Fruit fly (Drosophila melanogaster) whole organism, embryonic: ENCODE results near the gene CG13876.

Source experiments
- Blimp-1 ChIP-seq: fragments of 200-800 bp; sonication (Bioruptor generic); optimal IDR thresholded peaks from 3 replicates; lab custom pipeline; 2018; ENCODE audit warnings: missing biosample characterization, missing genetic modification characterization, mild to moderate bottlenecking, moderate library complexity, missing genetic modification reagents
- CG10209 ChIP-seq: fragments of 200-800 bp; sonication (Bioruptor generic); optimal IDR thresholded peaks from 3 replicates; lab custom pipeline; 2017; ENCODE audit warnings: missing biosample characterization, mild to moderate bottlenecking, missing genetic modification characterization, missing genetic modification reagents
- CG10543 ChIP-seq: fragments of 200-800 bp; sonication (Bioruptor generic); optimal IDR thresholded peaks from 3 replicates; lab custom pipeline; 2017; ENCODE audit warnings: missing biosample characterization, mild to moderate bottlenecking, missing genetic modification characterization, moderate library complexity
- CG10565 ChIP-seq: fragments of 200-800 bp; sonication (Bioruptor generic); optimal IDR thresholded peaks from 3 replicates; lab custom pipeline; 2016; ENCODE audit warnings: missing biosample characterization, mild to moderate bottlenecking, missing genetic modification characterization
- CG12659 ChIP-seq: fragments of 200-800 bp; sonication (Bioruptor generic); optimal IDR thresholded peaks from 3 replicates; lab custom pipeline; 2017; ENCODE audit warnings: mild to moderate bottlenecking, missing biosample characterization, missing genetic modification reagents, missing genetic modification characterization
- CG1602 ChIP-seq: fragments of 200-800 bp; sonication (Bioruptor generic); optimal IDR thresholded peaks from 3 replicates; lab custom pipeline; 2016; ENCODE audit warnings: missing biosample characterization, missing genetic modification characterization
- CG1647 ChIP-seq: fragments of 200-800 bp; sonication (Bioruptor generic); optimal IDR thresholded peaks from 3 replicates; lab custom pipeline; 2016; ENCODE audit warnings: missing biosample characterization, missing genetic modification characterization
- CG18011 ChIP-seq: fragments of 200-800 bp; sonication (Bioruptor generic); optimal IDR thresholded peaks from 2 replicates; lab custom pipeline; 2017; ENCODE audit warnings: missing biosample characterization, missing genetic modification characterization, mild to moderate bottlenecking, moderate library complexity, missing genotype
- CG1832 ChIP-seq: fragments of 200-800 bp; sonication (Bioruptor generic); optimal IDR thresholded peaks from 2 replicates; lab custom pipeline; 2017; ENCODE audit warnings: missing biosample characterization, mild to moderate bottlenecking, missing genetic modification characterization, inconsistent platforms
- CG31365 ChIP-seq: fragments of 200-800 bp; sonication (Bioruptor generic); optimal IDR thresholded peaks from 2 replicates; lab custom pipeline; 2018; ENCODE audit warnings: missing biosample characterization, mild to moderate bottlenecking, missing genetic modification characterization
- CG31388 ChIP-seq: fragments of 200-800 bp; sonication (Bioruptor generic); optimal IDR thresholded peaks from 2 replicates; lab custom pipeline; 2016; ENCODE audit warnings: missing biosample characterization, missing genetic modification characterization
- CG3407 ChIP-seq: fragments of 200-800 bp; sonication (Bioruptor generic); optimal IDR thresholded peaks from 2 replicates; lab custom pipeline; 2018; ENCODE audit warnings: missing biosample characterization, mild to moderate bottlenecking, missing genetic modification characterization
- CG8478 ChIP-seq: fragments of >200 bp; optimal IDR thresholded peaks from 2 replicates; lab custom pipeline; 2018
- CG9215 ChIP-seq: fragments of 200-800 bp; sonication (Bioruptor generic); IDR thresholded peaks from 2 replicates; pipeline ENCODE4 v1.3.6; 2022; ENCODE audit warnings: missing biosample characterization, missing genetic modification characterization
- Dfd ChIP-seq, 2 experiments: fragments of >200 bp; optimal IDR thresholded peaks; 2 replicates each; lab custom pipeline; 2017; ENCODE audit warnings: missing biosample characterization in 2 of 2, missing genetic modification characterization in 2 of 2
- E2f1 ChIP-seq: fragments of 200-800 bp; sonication (Bioruptor generic); IDR thresholded peaks from 2 replicates; pipeline ENCODE4 v1.3.6; 2022; ENCODE audit warnings: missing biosample characterization, missing genetic modification characterization
- Elba2 ChIP-seq: fragments of 200-800 bp; sonication (Bioruptor generic); optimal IDR thresholded peaks from 3 replicates; lab custom pipeline; 2016; ENCODE audit warnings: missing biosample characterization, missing genetic modification characterization
- H15 ChIP-seq: fragments of 200-800 bp; sonication (Bioruptor generic); IDR thresholded peaks from 3 replicates; pipeline ENCODE4 v1.3.6; 2022; ENCODE audit warnings: missing biosample characterization, missing genetic modification characterization
- HLH4C ChIP-seq: fragments of 200-800 bp; sonication (Bioruptor generic); IDR thresholded peaks from 3 replicates; pipeline ENCODE4 v1.3.6; 2022; ENCODE audit warnings: missing biosample characterization, missing genetic modification characterization; ENCODE audit not compliant: partially characterized antibody
- NK7.1 ChIP-seq: fragments of 200-800 bp; sonication (Bioruptor generic); optimal IDR thresholded peaks from 3 replicates; lab custom pipeline; 2016; ENCODE audit warnings: missing biosample characterization, missing genetic modification characterization
- Oli ChIP-seq: fragments of 200-800 bp; sonication (Bioruptor generic); optimal IDR thresholded peaks from 2 replicates; lab custom pipeline; 2018; ENCODE audit warnings: missing biosample characterization, mild to moderate bottlenecking, missing genetic modification characterization, moderate library complexity
- PHDP ChIP-seq: fragments of 200-800 bp; sonication (Bioruptor generic); optimal IDR thresholded peaks from 3 replicates; lab custom pipeline; 2018; ENCODE audit warnings: missing biosample characterization, mild to moderate bottlenecking, missing genetic modification characterization, moderate library complexity
- Rx ChIP-seq: fragments of 200-800 bp; sonication (Bioruptor generic); IDR thresholded peaks from 2 replicates; pipeline ENCODE4 v1.3.6; 2022; ENCODE audit warnings: missing biosample characterization, missing genetic modification characterization
- Sox102F ChIP-seq: fragments of 200-800 bp; sonication (Bioruptor generic); optimal IDR thresholded peaks from 2 replicates; lab custom pipeline; 2018; ENCODE audit warnings: missing biosample characterization, mild to moderate bottlenecking, missing genetic modification characterization, moderate library complexity
- Sry-β ChIP-seq: fragments of 200-800 bp; sonication (Bioruptor generic); optimal IDR thresholded peaks from 2 replicates; lab custom pipeline; 2018; ENCODE audit warnings: missing biosample characterization, mild to moderate bottlenecking, missing genetic modification characterization, moderate library complexity
- Vsx1 ChIP-seq: fragments of 200-800 bp; sonication (Bioruptor generic); optimal IDR thresholded peaks from 2 replicates; lab custom pipeline; 2017; ENCODE audit warnings: missing biosample characterization, mild to moderate bottlenecking, missing genetic modification characterization, missing genetic modification reagents
- abd-A ChIP-seq: fragments of 200-800 bp; sonication (Bioruptor generic); optimal IDR thresholded peaks from 3 replicates; lab custom pipeline; 2019; ENCODE audit warnings: missing biosample characterization, mild to moderate bottlenecking, missing genetic modification characterization, moderate library complexity
- ap ChIP-seq: fragments of 200-800 bp; sonication (Bioruptor generic); IDR thresholded peaks from 2 replicates; pipeline ENCODE4 v1.3.6; 2022; ENCODE audit warnings: missing biosample characterization, missing genetic modification characterization
- ato ChIP-seq: fragments of 200-800 bp; sonication (Bioruptor generic); IDR thresholded peaks from 2 replicates; pipeline ENCODE4 v1.3.6; 2022; ENCODE audit warnings: missing biosample characterization, missing genetic modification characterization; ENCODE audit not compliant: partially characterized antibody
- btn ChIP-seq: fragments of 200-800 bp; sonication (Bioruptor generic); optimal IDR thresholded peaks from 2 replicates; lab custom pipeline; 2016; ENCODE audit warnings: missing biosample characterization, missing genetic modification characterization
- cg ChIP-seq: fragments of 200-800 bp; sonication (Bioruptor generic); optimal IDR thresholded peaks from 3 replicates; lab custom pipeline; 2019; ENCODE audit warnings: missing biosample characterization, mild to moderate bottlenecking, missing genetic modification characterization, moderate library complexity
- chinmo ChIP-seq: fragments of 200-800 bp; sonication (Bioruptor generic); IDR thresholded peaks from 4 replicates; pipeline ENCODE4 v1.3.6; 2022; ENCODE audit warnings: missing biosample characterization, missing genetic modification characterization; ENCODE audit not compliant: partially characterized antibody
- dimm ChIP-seq: fragments of 200-800 bp; sonication (Bioruptor generic); IDR thresholded peaks from 2 replicates; pipeline ENCODE4 v1.3.6; 2022; ENCODE audit warnings: missing biosample characterization, missing genetic modification characterization
- esg ChIP-seq: fragments of 200-800 bp; sonication (Bioruptor generic); conservative IDR thresholded peaks from 2 replicates; pipeline ENCODE4 v1.3.6; 2022; ENCODE audit warnings: missing biosample characterization, missing genetic modification characterization
- gcm ChIP-seq: fragments of 200-800 bp; sonication (Bioruptor generic); optimal IDR thresholded peaks from 2 replicates; lab custom pipeline; 2019; ENCODE audit warnings: missing biosample characterization, mild to moderate bottlenecking, missing genetic modification characterization, moderate library complexity
- gem ChIP-seq: fragments of 200-800 bp; sonication (Bioruptor generic); optimal IDR thresholded peaks from 2 replicates; lab custom pipeline; 2019; ENCODE audit warnings: missing biosample characterization, mild to moderate bottlenecking, missing genetic modification characterization, moderate library complexity
- hkb ChIP-seq, 2 experiments: fragments of 200-800 bp in 1 of 2; fragments of >200 bp in 1 of 2; sonication (Bioruptor generic) in 1 of 2; IDR thresholded peaks in 1 of 2; optimal IDR thresholded peaks in 1 of 2; 2 replicates each; pipeline versions ENCODE4 v1.3.6 to Lab custom; 2017 to 2022; ENCODE audit warnings: missing biosample characterization in 1 of 2, missing genetic modification characterization in 1 of 2
- ind ChIP-seq: fragments of 200-800 bp; sonication (Bioruptor generic); optimal IDR thresholded peaks from 3 replicates; lab custom pipeline; 2016; ENCODE audit warnings: missing biosample characterization, missing genetic modification characterization
- inv ChIP-seq: fragments of 200-800 bp; sonication (Bioruptor generic); IDR thresholded peaks from 2 replicates; pipeline ENCODE4 v1.3.6; 2022; ENCODE audit warnings: missing biosample characterization, missing genetic modification characterization; ENCODE audit not compliant: partially characterized antibody
- ken ChIP-seq: fragments of 200-800 bp; sonication (Bioruptor generic); IDR thresholded peaks from 3 replicates; pipeline ENCODE4 v1.3.6; 2022; ENCODE audit warnings: missing biosample characterization, missing genetic modification characterization
- lmd ChIP-seq: fragments of 200-800 bp; sonication (Bioruptor generic); IDR thresholded peaks from 2 replicates; pipeline ENCODE4 v1.3.6; 2022; ENCODE audit warnings: missing biosample characterization, missing genetic modification characterization
- nerfin-1 ChIP-seq: fragments of 200-800 bp; sonication (Bioruptor generic); optimal IDR thresholded peaks from 3 replicates; lab custom pipeline; 2019; ENCODE audit warnings: missing biosample characterization, mild to moderate bottlenecking, missing genetic modification characterization, moderate library complexity
- otp ChIP-seq: fragments of 200-800 bp; sonication (Bioruptor generic); IDR thresholded peaks from 3 replicates; pipeline ENCODE4, ENCODE4 v1.3.6; 2022; ENCODE audit warnings: missing biosample characterization, missing genetic modification characterization
- psq ChIP-seq: fragments of 200-800 bp; sonication (Bioruptor generic); optimal IDR thresholded peaks from 2 replicates; lab custom pipeline; 2017; ENCODE audit warnings: missing biosample characterization, missing genetic modification characterization
- rib ChIP-seq: fragments of 200-800 bp; sonication (Bioruptor generic); IDR thresholded peaks from 2 replicates; pipeline ENCODE4 v1.3.6; 2022; ENCODE audit warnings: missing biosample characterization, missing genetic modification characterization
- ro ChIP-seq: fragments of 200-800 bp; sonication (Bioruptor generic); IDR thresholded peaks from 2 replicates; pipeline ENCODE4 v1.3.6; 2022; ENCODE audit warnings: missing biosample characterization, missing genetic modification characterization
- row ChIP-seq: fragments of 200-800 bp; sonication (Bioruptor generic); IDR thresholded peaks from 3 replicates; pipeline ENCODE4 v1.3.6; 2022; ENCODE audit warnings: missing biosample characterization, missing genetic modification characterization
- sna ChIP-seq: fragments of 200-800 bp; sonication (Bioruptor generic); IDR thresholded peaks from 2 replicates; pipeline ENCODE4 v1.3.6; 2022; ENCODE audit warnings: missing biosample characterization, missing genetic modification characterization; ENCODE audit not compliant: partially characterized antibody
- sr ChIP-seq: fragments of 200-800 bp; sonication (Bioruptor generic); IDR thresholded peaks from 3 replicates; pipeline ENCODE4 v1.3.6; 2022; ENCODE audit warnings: missing biosample characterization, missing genetic modification characterization
- tna ChIP-seq: fragments of 200-800 bp; sonication (Bioruptor generic); IDR thresholded peaks from 2 replicates; pipeline ENCODE4 v1.3.6; 2022; ENCODE audit warnings: missing biosample characterization, missing genetic modification characterization; ENCODE audit not compliant: partially characterized antibody

Gene CG13876

DNA sequence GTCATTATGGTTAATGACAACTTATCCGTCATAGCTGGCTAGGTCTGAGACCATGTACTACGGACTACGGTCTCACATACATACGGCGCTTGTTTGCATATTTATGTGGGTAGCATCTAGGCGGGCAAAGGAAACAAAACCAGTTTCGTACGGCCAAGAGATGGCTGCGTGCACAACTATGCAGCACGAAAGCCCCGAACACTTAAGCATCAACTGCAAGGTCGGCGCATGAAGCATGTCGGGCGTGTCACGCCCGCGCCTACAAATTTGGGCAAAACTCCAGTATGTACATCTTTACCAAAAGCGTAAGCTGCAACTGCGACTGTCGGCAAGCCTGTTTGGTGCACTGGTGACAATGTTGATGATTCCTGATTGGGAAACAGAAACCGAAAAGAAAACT lies 28.0 kb upstream of the CG13876 start (continued):
- no peak for TF ChIP-seq abd-A (tag; lab: Kevin White, UChicago)
- TF ChIP-seq Elba2 (GFP tag; lab: Kevin White, UChicago): no peak
- TF ChIP-seq sr (GFP tag; lab: Robert Waterston, UW): 0 out of 3 replicates have a peak, but pooled peaks have one; percentile 10
- TF ChIP-seq Sry-β (GFP tag; lab: Kevin White, UChicago): peak; percentile 67
- TF ChIP-seq CG10565 (GFP tag; lab: Kevin White, UChicago): no peak
- 0 out of 3 replicates have a peak, but pooled peaks have one; percentile 21 for TF ChIP-seq HLH4C (GFP tag; lab: Robert Waterston, UW)
- no peak for TF ChIP-seq CG1647 (GFP tag; lab: Kevin White, UChicago)
- TF ChIP-seq dimm: no peak
- TF ChIP-seq Sox102F (GFP tag; lab: Kevin White, UChicago): no peak
- TF ChIP-seq sna: peak; percentile 36; the same call in 1 of the 2 replicates
- 0 out of 2 replicates have a peak, but pooled peaks have one; percentile 37 for TF ChIP-seq ato (GFP tag; lab: Robert Waterston, UW)
- TF ChIP-seq CG10543 (GFP tag; lab: Kevin White, UChicago): no peak
- TF ChIP-seq Rx (GFP tag; lab: Robert Waterston, UW): 0 out of 2 replicates have a peak, but pooled peaks have one; percentile 3
- no peak for TF ChIP-seq CG31388 (GFP tag; lab: Kevin White, UChicago)
- TF ChIP-seq row (GFP tag; lab: Robert Waterston, UW): 0 out of 3 replicates have a peak, but pooled peaks have one; percentile 15
- TF ChIP-seq gcm (GFP tag; lab: Kevin White, UChicago): peak; percentile 29
- TF ChIP-seq Blimp-1 (GFP tag; lab: Kevin White, UChicago): no peak
- no peak for TF ChIP-seq psq

DNA sequence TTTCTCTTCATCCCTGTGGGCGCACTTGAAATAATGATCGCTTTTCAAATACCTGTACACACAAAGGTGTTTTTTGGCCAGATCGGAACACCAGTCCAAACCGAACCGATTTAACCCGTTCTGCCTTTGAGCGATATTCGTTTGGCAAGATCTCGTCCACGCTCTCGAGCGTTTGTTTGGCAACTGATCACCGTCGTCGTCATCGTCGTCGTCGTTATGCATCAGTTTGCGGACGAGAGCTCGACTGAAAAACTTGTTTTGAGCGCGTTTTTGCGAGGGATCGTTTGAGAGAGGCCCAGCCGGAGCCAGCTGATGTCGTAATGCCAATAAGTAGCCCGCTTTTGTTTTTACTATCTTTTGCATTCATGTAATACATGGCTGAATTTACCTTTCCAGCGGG lies 27.5 kb upstream of the CG13876 start:
- TF ChIP-seq H15 (GFP tag; lab: Robert Waterston, UW): no peak
- TF ChIP-seq lmd (GFP tag; lab: Robert Waterston, UW): no peak
- TF ChIP-seq tna (GFP tag; lab: Robert Waterston, UW): no peak
- no peak for TF ChIP-seq NK7.1 (GFP tag; lab: Kevin White, UChicago)
- peak; percentile 84; the same call in 3 of the 4 replicates for TF ChIP-seq chinmo (GFP tag; lab: Robert Waterston, UW)
- TF ChIP-seq inv (GFP tag; lab: Robert Waterston, UW): no peak
- no peak for TF ChIP-seq esg (GFP tag; lab: Robert Waterston, UW)
- TF ChIP-seq ro (GFP tag; lab: Robert Waterston, UW): no peak
- no peak for TF ChIP-seq CG3407 (GFP tag; lab: Kevin White, UChicago)
- TF ChIP-seq Vsx1 (GFP tag; lab: Kevin White, UChicago): no peak
- TF ChIP-seq cg (GFP tag; lab: Kevin White, UChicago): no peak
- no peak for TF ChIP-seq CG10209 (GFP tag; lab: Kevin White, UChicago)
- TF ChIP-seq ken (GFP tag; lab: Robert Waterston, UW): no peak
- no peak for TF ChIP-seq CG18011 (GFP tag; lab: Kevin White, UChicago)
- no peak for TF ChIP-seq Oli (tag; lab: Kevin White, UChicago)
- TF ChIP-seq CG1832 (GFP tag; lab: Kevin White, UChicago): no peak
- TF ChIP-seq btn: no peak
- no peak for TF ChIP-seq CG1602 (GFP tag; lab: Kevin White, UChicago)
- no peak for TF ChIP-seq CG8478
- no peak for TF ChIP-seq rib (GFP tag; lab: Robert Waterston, UW)
- peak; percentile 16 for TF ChIP-seq CG12659
- no peak for TF ChIP-seq hkb (optimal IDR thresholded peaks at IDR 0.05; lab: Kevin White, UChicago)
- TF ChIP-seq hkb (GFP tag; IDR thresholded peaks at IDR 0.05; lab: Robert Waterston, UW): no peak
- TF ChIP-seq E2f1 (GFP tag; lab: Robert Waterston, UW): no peak
- no peak for TF ChIP-seq PHDP (tag; lab: Kevin White, UChicago)
- TF ChIP-seq CG31365: no peak
- TF ChIP-seq gem (tag; lab: Kevin White, UChicago): no peak
- no peak for TF ChIP-seq nerfin-1
- no peak for TF ChIP-seq CG9215
- no peak for TF ChIP-seq ind
- no peak for TF ChIP-seq Dfd (GFP tag; optimal IDR thresholded peaks at IDR 0.05; lab: Kevin White, UChicago)
- TF ChIP-seq ap (GFP tag; lab: Robert Waterston, UW): no peak
- no peak for TF ChIP-seq otp (GFP tag; lab: Robert Waterston, UW)
